Fruit fly (Drosophila melanogaster) S2 (cell line): Measurements from ENCODE around the gene CG31804.

ENCODE experiments used
- CG8478 ChIP-seq: fragments of >200 bp; optimal IDR thresholded peaks from 2 replicates; lab custom pipeline; 2018
- CTCF ChIP-seq, 2 experiments: fragments of >200 bp; optimal IDR thresholded peaks; 2 replicates each; lab custom pipeline; 2018

- TF ChIP-seq CTCF (optimal IDR thresholded peaks at IDR 0.05; lab: Kevin White, UChicago) (no peak), CG8478 (lab: Kevin White, UChicago) (no peak)
Observed at dm6 chr2L:17382783-17383182, 19.5 kb downstream of the CG31804 start.
